Worm (Caenorhabditis elegans) whole organism, L4 larva: ENCODE results near the gene nstp-7.

ENCODE experiments used
- Y75B8A.6 ChIP-seq: fragments of 200-800 bp; sonication (Bioruptor generic); IDR thresholded peaks from 2 replicates; pipeline ENCODE4 v1.3.6; 2022; ENCODE audit warnings: missing genetic modification reagents, missing genetic modification characterization, missing compliant biosample characterization
- ZK546.5 ChIP-seq, 2 experiments: sonication (generic microtip); optimal IDR thresholded peaks; 2 replicates each; lab custom pipeline; 2017; ENCODE audit warnings: missing biosample characterization in 2 of 2, missing genetic modification characterization in 2 of 2
- aha-1 ChIP-seq: fragments of 150-350 bp; peaks from one replicate; lab custom pipeline; 2014; ENCODE audit warnings: missing biosample characterization, missing genetic modification characterization
- aly-2 ChIP-seq: sonication (generic microtip); optimal IDR thresholded peaks from 2 replicates; lab custom pipeline; 2018; ENCODE audit warnings: missing biosample characterization, missing genetic modification characterization
- attf-4 ChIP-seq: sonication (generic microtip); optimal IDR thresholded peaks from 3 replicates; lab custom pipeline; 2017; ENCODE audit warnings: missing biosample characterization, missing genetic modification characterization
- ceh-20 ChIP-seq: fragments of 200-800 bp; sonication (Bioruptor generic); IDR thresholded peaks from 2 replicates; pipeline ENCODE4 v1.3.6; 2022; ENCODE audit warnings: missing genetic modification reagents, missing genetic modification characterization, missing compliant biosample characterization
- ceh-44 ChIP-seq: fragments of 200-800 bp; sonication (Bioruptor generic); IDR thresholded peaks from 2 replicates; pipeline ENCODE4 v1.3.6; 2022; ENCODE audit warnings: missing genetic modification reagents, missing genetic modification characterization, missing compliant biosample characterization
- ces-1 ChIP-seq: fragments of 150-350 bp; sonication (generic microtip); optimal IDR thresholded peaks from 4 replicates; lab custom pipeline; 2014; ENCODE audit warnings: missing biosample characterization, missing genetic modification reagents, missing genetic modification characterization
- ctbp-1 ChIP-seq: fragments of 200-800 bp; sonication (Bioruptor generic); IDR thresholded peaks from 2 replicates; pipeline ENCODE4 v1.3.6; 2022; ENCODE audit warnings: missing genetic modification reagents, missing genetic modification characterization, missing compliant biosample characterization
- daf-12 ChIP-seq: fragments of 150-350 bp; optimal IDR thresholded peaks from 2 replicates; lab custom pipeline; 2014; ENCODE audit warnings: missing biosample characterization, missing genetic modification reagents, missing genetic modification characterization
- daf-16 ChIP-seq, 3 experiments: sonication (generic microtip); optimal IDR thresholded peaks; 2 replicates each; lab custom pipeline; 2016 to 2017; ENCODE audit warnings: missing genetic modification characterization in 3 of 3, missing genetic modification reagents in 3 of 3, mild to moderate bottlenecking in 2 of 3, missing compliant biosample characterization in 2 of 3, missing biosample characterization in 1 of 3, moderate library complexity in 1 of 3
- dmd-8 ChIP-seq: fragments of 200-800 bp; sonication (Bioruptor generic); IDR thresholded peaks from 2 replicates; pipeline ENCODE4 v1.3.6; 2022; ENCODE audit warnings: missing genetic modification characterization, missing compliant biosample characterization
- dmd-9 ChIP-seq: fragments of 200-800 bp; sonication (Bioruptor generic); IDR thresholded peaks from 2 replicates; pipeline ENCODE4 v1.3.6; 2022; ENCODE audit warnings: missing genetic modification reagents, missing genetic modification characterization, missing compliant biosample characterization
- egl-43 ChIP-seq: fragments of 200-800 bp; sonication (Bioruptor generic); IDR thresholded peaks from 2 replicates; pipeline ENCODE4 v1.3.6; 2022; ENCODE audit warnings: missing genetic modification reagents, missing genetic modification characterization, missing compliant biosample characterization
- fos-1 ChIP-seq: fragments of 150-350 bp; optimal IDR thresholded peaks from 2 replicates; lab custom pipeline; 2014; ENCODE audit warnings: missing biosample characterization, missing genetic modification characterization
- hif-1 ChIP-seq, 2 experiments: sonication (generic microtip); optimal IDR thresholded peaks; 2 replicates each; lab custom pipeline; 2016 to 2017; ENCODE audit warnings: missing compliant biosample characterization in 2 of 2, missing genetic modification characterization in 2 of 2, missing genetic modification reagents in 2 of 2, missing genotype in 2 of 2, mild to moderate bottlenecking in 1 of 2
- hlh-30 ChIP-seq: sonication (generic microtip); optimal IDR thresholded peaks from 2 replicates; lab custom pipeline; 2017; ENCODE audit warnings: antibody characterized with exemption, mild to moderate bottlenecking, missing genetic modification characterization, missing compliant biosample characterization; ENCODE audit not compliant: insufficient read depth
- hmg-1.1 ChIP-seq: fragments of 200-800 bp; sonication (Bioruptor generic); IDR thresholded peaks from 2 replicates; pipeline ENCODE4 v1.3.6; 2022; ENCODE audit warnings: missing genetic modification reagents, missing genetic modification characterization, missing compliant biosample characterization
- lim-7 ChIP-seq: fragments of 200-800 bp; sonication (Bioruptor generic); IDR thresholded peaks from 2 replicates; pipeline ENCODE4 v1.3.6; 2022; ENCODE audit warnings: missing genetic modification characterization, missing compliant biosample characterization
- lin-13 ChIP-seq: fragments of 150-350 bp; optimal IDR thresholded peaks from 2 replicates; lab custom pipeline; 2014; ENCODE audit warnings: missing biosample characterization, missing genetic modification reagents, missing genetic modification characterization
- madf-9 ChIP-seq: fragments of 200-800 bp; sonication (Bioruptor generic); conservative IDR thresholded peaks from 2 replicates; pipeline ENCODE4 v1.3.6; 2022; ENCODE audit warnings: missing genetic modification reagents, missing genetic modification characterization, missing compliant biosample characterization
- mdt-29 ChIP-seq: fragments of 200-800 bp; sonication (Bioruptor generic); IDR thresholded peaks from 2 replicates; pipeline ENCODE4 v1.3.6; 2022; ENCODE audit warnings: missing genetic modification reagents, missing genetic modification characterization, missing compliant biosample characterization
- mxl-3 ChIP-seq: fragments of 200-800 bp; sonication (Bioruptor generic); optimal IDR thresholded peaks from 2 replicates; lab custom pipeline; 2018; ENCODE audit warnings: mild to moderate bottlenecking, missing genetic modification characterization, missing compliant biosample characterization
- nhr-111 ChIP-seq: fragments of 200-800 bp; sonication (Bioruptor generic); optimal IDR thresholded peaks from 2 replicates; lab custom pipeline; 2018; ENCODE audit warnings: mild to moderate bottlenecking, missing genetic modification characterization, missing compliant biosample characterization
- nhr-28 ChIP-seq: fragments of 150-350 bp; optimal IDR thresholded peaks from 2 replicates; lab custom pipeline; 2014; ENCODE audit warnings: missing biosample characterization, missing genetic modification characterization
- nhr-48 ChIP-seq: sonication (generic microtip); optimal IDR thresholded peaks from 2 replicates; lab custom pipeline; 2016; ENCODE audit warnings: mild to moderate bottlenecking, missing genetic modification characterization, missing compliant biosample characterization
- php-3 ChIP-seq: fragments of 200-800 bp; sonication (Bioruptor generic); IDR thresholded peaks from 2 replicates; pipeline ENCODE4 v1.3.6; 2022; ENCODE audit warnings: missing genetic modification reagents, missing genetic modification characterization, missing compliant biosample characterization
- pqm-1 ChIP-seq: sonication (generic microtip); optimal IDR thresholded peaks from 2 replicates; lab custom pipeline; 2017; ENCODE audit warnings: missing biosample characterization, missing genetic modification characterization
- saeg-2 ChIP-seq: fragments of 200-800 bp; sonication (Bioruptor generic); IDR thresholded peaks from 2 replicates; pipeline ENCODE4 v1.3.6; 2022; ENCODE audit warnings: missing genetic modification reagents, missing genetic modification characterization, missing compliant biosample characterization
- skn-1 ChIP-seq: fragments of 150-350 bp; optimal IDR thresholded peaks from 2 replicates; lab custom pipeline; 2014; ENCODE audit warnings: missing biosample characterization, missing genetic modification characterization
- spr-1 ChIP-seq: sonication (generic microtip); optimal IDR thresholded peaks from 2 replicates; lab custom pipeline; 2016; ENCODE audit warnings: mild to moderate bottlenecking, missing genetic modification characterization, missing compliant biosample characterization
- tag-97 ChIP-seq: fragments of 200-800 bp; sonication (Bioruptor generic); IDR thresholded peaks from 2 replicates; pipeline ENCODE4 v1.3.6; 2022; ENCODE audit warnings: missing genetic modification characterization, missing compliant biosample characterization
- tra-1 ChIP-seq: fragments of 200-800 bp; sonication (Bioruptor generic); IDR thresholded peaks from 2 replicates; pipeline ENCODE4 v1.3.6; 2022; ENCODE audit warnings: missing genetic modification reagents, missing genetic modification characterization, missing compliant biosample characterization
- unc-39 ChIP-seq: sonication (generic microtip); optimal IDR thresholded peaks from 2 replicates; lab custom pipeline; 2017; ENCODE audit warnings: missing biosample characterization, missing genetic modification characterization
- unc-62 ChIP-seq, 3 experiments: fragments of 150-350 bp in 1 of 3; sonication (generic microtip); optimal IDR thresholded peaks in 2 of 3; peaks in 1 of 3; 1 replicate in 1 of 3; 2 replicates in 2 of 3; lab custom pipeline; 2014 to 2017; ENCODE audit warnings: missing biosample characterization in 3 of 3, missing genetic modification characterization in 3 of 3, missing genetic modification reagents in 3 of 3, missing genotype in 1 of 3
- zip-11 ChIP-seq: fragments of 200-800 bp; sonication (Bioruptor generic); IDR thresholded peaks from 2 replicates; pipeline ENCODE4 v1.3.6; 2022; ENCODE audit warnings: missing genetic modification characterization, missing compliant biosample characterization
- zip-2 ChIP-seq: fragments of 150-350 bp; optimal IDR thresholded peaks from 2 replicates; lab custom pipeline; 2014; ENCODE audit warnings: missing biosample characterization, missing genetic modification characterization

Gene nstp-7

ce11 chrV:604105-604504, 22.4 kb downstream of the nstp-7 start, which contains the start of gene srlf-37:
Gene srlf-37, minus strand, starts transcription at chrV:604205.
- TF ChIP-seq skn-1 (tag; lab: Kevin White, UChicago) (no peak), tra-1 (no peak)

ce11 chrV:608844-609243, 27.1 kb downstream of the nstp-7 start, which contains the start of gene srw-109:
Gene srw-109, minus strand, starts transcription at chrV:608944.
- no peak for TF ChIP-seq hif-1 (tag; optimal IDR thresholded peaks at IDR 0.05; lab: Kevin White, UChicago)
- no peak for TF ChIP-seq attf-4
- TF ChIP-seq mxl-3 (GFP tag; lab: Kevin White, UChicago) = no peak
- no peak for TF ChIP-seq dmd-9 (GFP tag; lab: Robert Waterston, UW)
- no peak for TF ChIP-seq aha-1 (tag; lab: Kevin White, UChicago)
- no peak for TF ChIP-seq zip-2

- TF ChIP-seq ceh-20 (GFP tag; lab: Robert Waterston, UW) (no peak), hmg-1.1 (no peak), aly-2 (tag; lab: Kevin White, UChicago) (no peak), Y75B8A.6 (no peak), nhr-111 (no peak), egl-43 (GFP tag; lab: Robert Waterston, UW) (no peak), tag-97 (GFP tag; lab: Robert Waterston, UW) (no peak), fos-1 (tag; lab: Kevin White, UChicago) (no peak), ceh-44 (no peak), dmd-8 (GFP tag; lab: Robert Waterston, UW) (no peak), lim-7 (GFP tag; lab: Robert Waterston, UW) (no peak), zip-11 (GFP tag; lab: Robert Waterston, UW) (no peak), pqm-1 (tag; lab: Kevin White, UChicago) (no peak), ctbp-1 (GFP tag; lab: Robert Waterston, UW) (no peak), madf-9 (GFP tag; lab: Robert Waterston, UW) (no peak), unc-39 (tag; lab: Kevin White, UChicago) (no peak), unc-62 (GFP tag; optimal IDR thresholded peaks at IDR 0.05 in 1 of 2; lab: Kevin White, UChicago) (no peak), unc-62 (tag; optimal IDR thresholded peaks at IDR 0.05; lab: Kevin White, UChicago) (no peak), ZK546.5 (tag; optimal IDR thresholded peaks at IDR 0.05; lab: Kevin White, UChicago) (no peak), lin-13 (GFP tag; lab: Kevin White, UChicago) (no peak), php-3 (no peak)
These were observed 28.0 kb downstream of the nstp-7 start, which contains the start of gene srlf-36 for ce11 chrV:609671-610070. Gene srlf-36, minus strand, starts transcription at chrV:609771.

ce11 chrV:610217-610616, 28.5 kb downstream of the nstp-7 start, which contains the start of gene nhr-90:
Gene nhr-90, plus strand, starts transcription at chrV:610512.
- peak; percentile 9 for TF ChIP-seq nhr-28
- TF ChIP-seq daf-12 (tag; lab: Kevin White, UChicago) = no peak
- no peak for TF ChIP-seq mdt-29 (GFP tag; lab: Robert Waterston, UW)
- no peak for TF ChIP-seq ctbp-1 (GFP tag; lab: Robert Waterston, UW)
- TF ChIP-seq ces-1 (GFP tag; lab: Kevin White, UChicago) = no peak
- TF ChIP-seq saeg-2 = no peak
- TF ChIP-seq tra-1 = no peak
- peak; percentile 70 for TF ChIP-seq hlh-30 (tag; lab: Kevin White, UChicago)
- no peak for TF ChIP-seq nhr-48 (tag; lab: Kevin White, UChicago)

ce11 chrV:615275-615674, 33.6 kb downstream of the nstp-7 start, which contains the start of gene F48G7.13:
Gene F48G7.13, plus strand, starts transcription at chrV:615575.
- no peak for TF ChIP-seq daf-16 (GFP tag; optimal IDR thresholded peaks at IDR 0.05; lab: Kevin White, UChicago)
- TF ChIP-seq daf-16 (tag; optimal IDR thresholded peaks at IDR 0.05; lab: Kevin White, UChicago) = peak; percentile 55
- TF ChIP-seq spr-1 (tag; lab: Kevin White, UChicago) = no peak
- TF ChIP-seq ces-1 (GFP tag; lab: Kevin White, UChicago) = no peak
